Worm (Caenorhabditis elegans): ENCODE results near the gene pqn-84.

pqn-84 gene

ce11 chrIII:11692380-11692779, 7.7 kb upstream of the pqn-84 start (continued):
- TF ChIP-seq let-607 (tag; optimal IDR thresholded peaks at IDR 0.05) (no peak), efl-1 (GFP tag; optimal IDR thresholded peaks at IDR 0.05) (no peak), ets-4 (GFP tag; optimal IDR thresholded peaks at IDR 0.05) (no peak), snpc-3.4 (tag; optimal IDR thresholded peaks at IDR 0.05) (no peak), sdz-38 (tag; optimal IDR thresholded peaks at IDR 0.05) (no peak), F23B12.7 (tag; optimal IDR thresholded peaks at IDR 0.05; ENCODE audit: insufficient read depth) (no peak), chd-7 (tag; optimal IDR thresholded peaks at IDR 0.05) (peak; percentile 50), Y67H2A.10 (GFP tag; conservative IDR thresholded peaks at IDR 0.05) (no peak), lin-35 (GFP tag; optimal IDR thresholded peaks at IDR 0.05) (no peak), rec-8 (tag; optimal IDR thresholded peaks at IDR 0.05) (no peak), F55B11.4 (tag; optimal IDR thresholded peaks at IDR 0.05; ENCODE audit: borderline replicate concordance, insufficient read depth) (no peak), hlh-12 (tag; optimal IDR thresholded peaks at IDR 0.05) (no peak), egl-18 (GFP tag; IDR thresholded peaks at IDR 0.05) (no peak), B0336.3 (GFP tag; IDR thresholded peaks at IDR 0.05) (peak; percentile 22; the same call in 1 of the 2 replicates), ekl-4 (GFP tag; IDR thresholded peaks at IDR 0.05) (no peak), dox-1 (GFP tag; IDR thresholded peaks at IDR 0.05) (no peak), F33H1.4 (GFP tag; IDR thresholded peaks at IDR 0.05) (no peak), F39B2.1 (GFP tag; IDR thresholded peaks at IDR 0.05) (no peak)

ce11 chrIII:11694506-11694947, 5.5 kb upstream of the pqn-84 start:
- no peak for TF ChIP-seq athp-1 (tag; optimal IDR thresholded peaks at IDR 0.05)
- no peak for TF ChIP-seq sea-2 (GFP tag; IDR thresholded peaks at IDR 0.05)
- TF ChIP-seq F33H1.4 (GFP tag; IDR thresholded peaks at IDR 0.05), result no peak
- no peak for TF ChIP-seq tlf-1 (GFP tag; optimal IDR thresholded peaks at IDR 0.05)
- no peak for TF ChIP-seq somi-1 (GFP tag; optimal IDR thresholded peaks at IDR 0.05)
- TF ChIP-seq attf-3 (GFP tag; conservative IDR thresholded peaks at IDR 0.05), result no peak
- TF ChIP-seq lin-54 (GFP tag; optimal IDR thresholded peaks at IDR 0.05), result no peak
- TF ChIP-seq hmg-1.2 (GFP tag; IDR thresholded peaks at IDR 0.05), result no peak
- no peak for TF ChIP-seq rec-8 (tag; optimal IDR thresholded peaks at IDR 0.05)
- no peak for TF ChIP-seq egrh-3 (GFP tag; IDR thresholded peaks at IDR 0.05)
- no peak for TF ChIP-seq attf-6 (GFP tag; IDR thresholded peaks at IDR 0.05)
- peak; percentile 45; the same call in 1 of the 2 replicates for TF ChIP-seq K11D2.4 (GFP tag; IDR thresholded peaks at IDR 0.05)
- TF ChIP-seq madf-6 (GFP tag; IDR thresholded peaks at IDR 0.05), result no peak
- TF ChIP-seq ztf-6 (GFP tag; IDR thresholded peaks at IDR 0.05), result no peak
- no peak for TF ChIP-seq ekl-4 (GFP tag; IDR thresholded peaks at IDR 0.05)
- TF ChIP-seq mel-28 (tag; optimal IDR thresholded peaks at IDR 0.05; ENCODE audit: borderline replicate concordance), result peak; percentile 27
- no peak for TF ChIP-seq unc-130 (GFP tag; optimal IDR thresholded peaks at IDR 0.05)
- TF ChIP-seq F22D6.2 (tag; optimal IDR thresholded peaks at IDR 0.05), result no peak
- no peak for TF ChIP-seq sptf-2 (GFP tag; optimal IDR thresholded peaks at IDR 0.05)
- TF ChIP-seq nfyb-1 (GFP tag; IDR thresholded peaks at IDR 0.05), result peak; percentile 76
- TF ChIP-seq dpl-1 (GFP tag; optimal IDR thresholded peaks at IDR 0.05), result no peak
- TF ChIP-seq tbx-9 (tag; optimal IDR thresholded peaks at IDR 0.05; ENCODE audit: borderline replicate concordance), result no peak
- TF ChIP-seq rpc-1 (optimal IDR thresholded peaks at IDR 0.05), result no peak
- no peak for TF ChIP-seq rpc-1 (tag; optimal IDR thresholded peaks at IDR 0.05)
- TF ChIP-seq madf-3 (GFP tag; IDR thresholded peaks at IDR 0.05), result no peak
- TF ChIP-seq F23B12.7 (tag; optimal IDR thresholded peaks at IDR 0.05; ENCODE audit: insufficient read depth), result no peak
- no peak for TF ChIP-seq ets-4 (GFP tag; optimal IDR thresholded peaks at IDR 0.05)
- TF ChIP-seq nhr-27 (tag; optimal IDR thresholded peaks at IDR 0.05), result no peak
- no peak for TF ChIP-seq F55B11.4 (tag; optimal IDR thresholded peaks at IDR 0.05; ENCODE audit: borderline replicate concordance, insufficient read depth)
- peak; percentile 60 for TF ChIP-seq gei-17 (GFP tag; optimal IDR thresholded peaks at IDR 0.05)
- no peak for TF ChIP-seq snpc-4 (GFP tag; optimal IDR thresholded peaks at IDR 0.05)
- no peak for TF ChIP-seq snpc-4 (tag; optimal IDR thresholded peaks at IDR 0.05)
- no peak for TF ChIP-seq zfh-2 (GFP tag; conservative IDR thresholded peaks at IDR 0.05)
- no peak for TF ChIP-seq ztf-25 (GFP tag; IDR thresholded peaks at IDR 0.05)
- no peak for TF ChIP-seq hrde-1 (tag; optimal IDR thresholded peaks at IDR 0.05; ENCODE audit: borderline replicate concordance)

Measured in whole organism, young adult.